Fruit fly (Drosophila melanogaster): ENCODE results near the gene CG42834.

DNA sequence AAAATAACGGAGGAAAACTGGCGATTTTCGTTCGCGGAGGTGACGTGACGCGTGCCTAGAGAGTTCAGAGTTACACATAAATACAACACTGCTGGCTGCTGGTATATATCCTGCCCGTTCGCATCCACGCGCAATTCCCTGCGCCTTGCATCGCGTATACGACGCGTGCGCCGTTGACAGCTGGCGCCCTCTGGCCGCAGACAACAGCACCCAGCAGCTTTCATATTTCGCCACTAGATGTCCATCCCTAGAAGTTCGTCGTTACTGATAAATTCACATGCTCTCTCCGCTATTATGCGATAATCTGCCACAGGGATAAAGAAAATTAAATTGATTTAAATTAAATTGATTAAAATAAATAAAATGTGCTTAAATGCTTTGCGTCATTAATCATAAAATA, 16.1 kb upstream of the CG42834 start, which contains the start of gene Sur-8:
- TF ChIP-seq EcR (GFP tag; optimal IDR thresholded peaks at IDR 0.05), result no peak
- TF ChIP-seq CG8478 (optimal IDR thresholded peaks at IDR 0.05), result no peak
- no peak for TF ChIP-seq Dll (optimal IDR thresholded peaks at IDR 0.05)

Measured in whole organism.